Worm (Caenorhabditis elegans): ENCODE results near the gene T07F8.1.

Gene T07F8.1

ce11 chrII:7109956-7110355, 38.2 kb upstream of the T07F8.1 start, which contains the start of gene F10E7.9:
Gene F10E7.9, minus strand, starts transcription at chrII:7110056.
- no peak for TF ChIP-seq elt-2 (tag; optimal IDR thresholded peaks at IDR 0.05)
- TF ChIP-seq nhr-20 (tag; optimal IDR thresholded peaks at IDR 0.05), result no peak
- TF ChIP-seq zip-4 (GFP tag; optimal IDR thresholded peaks at IDR 0.05), result no peak

DNA sequence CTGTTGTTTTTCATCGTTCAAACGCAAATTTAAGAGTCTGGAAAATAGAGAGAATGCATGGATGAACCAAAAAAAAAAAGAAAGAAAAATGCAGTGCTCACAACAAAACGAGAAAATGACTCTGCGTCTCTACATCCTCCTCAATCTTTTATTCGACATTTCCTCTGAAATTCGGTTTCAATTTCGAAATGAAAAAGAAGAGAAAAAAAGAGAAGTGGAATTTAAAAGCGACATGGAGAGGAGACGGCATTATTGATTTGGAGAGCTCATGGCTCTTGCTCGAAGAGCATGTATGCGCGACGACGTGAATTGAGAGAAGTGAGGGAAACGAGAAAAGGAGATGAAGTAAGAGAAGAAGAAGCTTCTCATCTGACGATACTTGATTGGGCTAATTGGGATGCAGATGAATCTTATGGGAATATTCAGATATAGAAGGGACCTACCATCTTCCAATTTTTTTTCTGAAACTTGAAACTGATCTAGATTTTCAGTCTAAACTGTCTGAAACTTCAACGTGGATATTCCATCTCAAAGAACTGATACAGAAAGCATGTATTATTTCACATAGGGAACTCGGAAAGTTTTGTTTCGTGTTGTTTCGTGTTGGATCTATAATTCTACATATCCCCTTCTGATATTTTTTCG, 37.1 kb upstream of the T07F8.1 start:
- TF ChIP-seq lin-14 (GFP tag; optimal IDR thresholded peaks at IDR 0.05) (peak; percentile 67), rnt-1 (tag; optimal IDR thresholded peaks at IDR 0.05) (no peak), efl-1 (optimal IDR thresholded peaks at IDR 0.05) (peak in 1 of 2 experiments; percentile 5), efl-1 (GFP tag; optimal IDR thresholded peaks at IDR 0.05 in 1 of 2) (no peak), F16B12.6 (tag; optimal IDR thresholded peaks at IDR 0.05) (peak; percentile 13), isw-1 (GFP tag; IDR thresholded peaks at IDR 0.05) (peak; percentile 18; the same call in 1 of the 2 replicates), ceh-82 (tag; optimal IDR thresholded peaks at IDR 0.05) (peak in 2 of 3 experiments; percentile 20 to 44), nhr-71 (tag; optimal IDR thresholded peaks at IDR 0.05) (peak; percentile 12), lsy-2 (tag; optimal IDR thresholded peaks at IDR 0.05) (peak in 1 of 2 experiments; percentile 56), fkh-8 (tag; optimal IDR thresholded peaks at IDR 0.05) (peak; percentile 34), mep-1 (tag; optimal IDR thresholded peaks at IDR 0.05) (no peak), fkh-10 (GFP tag; optimal IDR thresholded peaks at IDR 0.05) (peak; percentile 71)

DNA sequence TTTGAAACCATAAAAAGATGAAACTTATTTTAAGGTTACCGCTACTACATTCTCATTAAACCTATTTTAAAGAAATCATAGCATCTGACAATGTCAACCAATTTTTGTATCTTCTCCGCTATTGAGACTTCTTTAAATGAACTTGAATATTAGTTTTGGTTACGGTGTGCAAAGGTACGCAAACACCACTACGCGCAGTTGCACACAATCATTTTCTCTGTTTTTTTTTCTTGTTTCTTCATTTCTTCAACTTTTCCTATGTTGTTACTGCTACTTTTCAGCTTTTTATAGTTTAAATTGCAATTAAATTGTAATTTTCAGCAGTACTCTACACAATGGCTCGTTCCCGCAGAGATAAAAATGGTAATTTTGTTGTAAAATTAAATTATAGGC, 36.5 kb upstream of the T07F8.1 start, which contains the start of gene F10E7.5:
F10E7.5 (plus strand) TSS at position 322 of the 393 bp plus-strand sequence.
- peak; percentile 69 for TF ChIP-seq snu-23 (GFP tag; optimal IDR thresholded peaks at IDR 0.05)
- peak; percentile 55 for TF ChIP-seq nhr-47 (tag; optimal IDR thresholded peaks at IDR 0.05)
- TF ChIP-seq Y116A8C.19 (tag; optimal IDR thresholded peaks at IDR 0.05; ENCODE audit: borderline replicate concordance), result no peak
- TF ChIP-seq egl-27 (tag; optimal IDR thresholded peaks at IDR 0.05), result no peak
- peak; percentile 51 to 68 for TF ChIP-seq lin-35 (GFP tag; optimal IDR thresholded peaks at IDR 0.05)
- TF ChIP-seq aly-2 (tag; optimal IDR thresholded peaks at IDR 0.05), result peak; percentile 40
- TF ChIP-seq alr-1 (tag; optimal IDR thresholded peaks at IDR 0.05; ENCODE audit: borderline replicate concordance), result no peak
- TF ChIP-seq fos-1 (tag; optimal IDR thresholded peaks at IDR 0.05), result peak; percentile 23
- no peak for TF ChIP-seq unc-98 (GFP tag; IDR thresholded peaks at IDR 0.05)
- peak; percentile 21 to 69 (median 68) for TF ChIP-seq dpl-1 (GFP tag; optimal IDR thresholded peaks at IDR 0.05)
- peak; percentile 35; the same call in 1 of the 2 replicates for TF ChIP-seq isw-1 (GFP tag; IDR thresholded peaks at IDR 0.05)
- peak; percentile 19 for TF ChIP-seq dsc-1 (tag; optimal IDR thresholded peaks at IDR 0.05)
- no peak for TF ChIP-seq nhr-19 (GFP tag; conservative IDR thresholded peaks at IDR 0.05)
- TF ChIP-seq nhr-71 (tag; optimal IDR thresholded peaks at IDR 0.05), result peak; percentile 53
- TF ChIP-seq rnt-1 (tag; optimal IDR thresholded peaks at IDR 0.05), result peak; percentile 53
- no peak for TF ChIP-seq efl-3 (GFP tag; optimal IDR thresholded peaks at IDR 0.05)
- TF ChIP-seq nhr-20 (tag; optimal IDR thresholded peaks at IDR 0.05), result peak; percentile 15
- peak; percentile 40 for TF ChIP-seq unc-130 (tag; optimal IDR thresholded peaks at IDR 0.05)
- TF ChIP-seq ceh-63 (GFP tag; optimal IDR thresholded peaks at IDR 0.05), result no peak
- peak; percentile 0 for TF ChIP-seq lin-15B (tag; optimal IDR thresholded peaks at IDR 0.05)
- peak; percentile 66 for TF ChIP-seq C16A3.4 (tag; optimal IDR thresholded peaks at IDR 0.05)
- peak; percentile 48 for TF ChIP-seq nhr-85 (tag)
- peak; percentile 61 for TF ChIP-seq blmp-1 (tag; optimal IDR thresholded peaks at IDR 0.05)
- peak; percentile 33 for TF ChIP-seq nhr-90 (tag; optimal IDR thresholded peaks at IDR 0.05; ENCODE audit: poor library complexity)
- TF ChIP-seq ztf-11 (tag; optimal IDR thresholded peaks at IDR 0.05), result no peak
- peak; percentile 94 for TF ChIP-seq F16B12.6 (tag; optimal IDR thresholded peaks at IDR 0.05)
- peak; percentile 97 to 99 for TF ChIP-seq lsy-2 (tag; optimal IDR thresholded peaks at IDR 0.05)
- no peak for TF ChIP-seq nhr-237 (tag; optimal IDR thresholded peaks at IDR 0.05)
- no peak for TF ChIP-seq lin-13 (GFP tag; optimal IDR thresholded peaks at IDR 0.05)
- no peak for TF ChIP-seq nhr-76 (tag; optimal IDR thresholded peaks at IDR 0.05)
- TF ChIP-seq jun-1 (tag; optimal IDR thresholded peaks at IDR 0.05), result peak; percentile 30
- TF ChIP-seq snpc-4 (tag; optimal IDR thresholded peaks at IDR 0.05), result peak; percentile 23
- TF ChIP-seq swsn-7 (tag; optimal IDR thresholded peaks at IDR 0.05), result peak; percentile 34
- no peak for TF ChIP-seq skn-1 (tag; optimal IDR thresholded peaks at IDR 0.05)
- peak in 1 of 2 experiments; percentile 36 for TF ChIP-seq mdl-1 (tag; optimal IDR thresholded peaks at IDR 0.05)
- TF ChIP-seq sup-37 (GFP tag; optimal IDR thresholded peaks at IDR 0.05), result no peak
- peak; percentile 83 for TF ChIP-seq mep-1 (tag; optimal IDR thresholded peaks at IDR 0.05)
- peak; percentile 44 for TF ChIP-seq xbp-1 (tag; optimal IDR thresholded peaks at IDR 0.05)
- peak; percentile 44 to 58 (median 44) for TF ChIP-seq ceh-82 (tag; optimal IDR thresholded peaks at IDR 0.05)
- peak; percentile 59 to 69 for TF ChIP-seq efl-1 (optimal IDR thresholded peaks at IDR 0.05)
- TF ChIP-seq efl-1 (GFP tag; optimal IDR thresholded peaks at IDR 0.05 in 1 of 2), result peak; percentile 66 to 95

Data from whole organism, L1 larva.